Fruit fly (Drosophila melanogaster): ENCODE measurements around the gene CG46281.

Gene CG46281

DNA sequence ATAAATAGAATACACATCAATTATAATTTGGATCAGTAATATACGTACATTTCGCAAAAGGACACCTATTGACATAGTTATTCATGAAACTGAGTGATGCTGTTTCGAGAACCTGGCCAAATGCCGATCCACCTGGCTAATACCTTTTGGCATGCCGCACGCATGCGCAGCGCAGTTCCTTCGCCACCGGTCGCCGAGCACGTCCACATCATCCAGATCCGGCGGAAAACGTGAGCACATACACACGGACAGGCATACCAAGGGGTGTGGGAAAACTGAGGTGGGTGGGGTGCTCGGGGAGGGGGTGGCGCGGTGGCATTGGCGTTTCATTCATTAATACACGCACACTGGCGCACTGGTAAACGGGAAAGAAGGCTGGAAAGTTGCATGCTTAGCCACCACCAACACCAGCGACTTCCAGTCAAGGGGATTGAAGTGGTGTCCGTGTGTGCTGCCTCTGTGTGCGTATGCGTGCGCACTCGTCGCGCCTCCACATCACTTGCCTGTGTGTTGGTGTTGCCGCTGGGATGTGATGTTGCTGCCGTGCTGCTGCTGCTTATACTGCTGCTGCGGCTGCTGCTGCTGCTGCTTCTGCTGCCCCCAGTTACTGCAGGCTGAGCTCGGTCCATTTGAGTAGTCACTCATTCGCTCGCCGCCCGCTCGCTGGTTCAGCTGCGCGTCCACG, 27.2 kb upstream of the CG46281 start, which contains the start of gene sim:
Gene sim, plus strand, starts transcription at position 635 of the 685 bp plus-strand sequence.
- no peak for TF ChIP-seq h (optimal IDR thresholded peaks at IDR 0.05)
- TF ChIP-seq ttk (optimal IDR thresholded peaks at IDR 0.05) = no peak
- TF ChIP-seq insv (optimal IDR thresholded peaks at IDR 0.05) = no peak
- TF ChIP-seq psq (optimal IDR thresholded peaks at IDR 0.05) = no peak
- no peak for TF ChIP-seq Myc (optimal IDR thresholded peaks at IDR 0.05)
- no peak for TF ChIP-seq Sin3A (optimal IDR thresholded peaks at IDR 0.05)

DNA sequence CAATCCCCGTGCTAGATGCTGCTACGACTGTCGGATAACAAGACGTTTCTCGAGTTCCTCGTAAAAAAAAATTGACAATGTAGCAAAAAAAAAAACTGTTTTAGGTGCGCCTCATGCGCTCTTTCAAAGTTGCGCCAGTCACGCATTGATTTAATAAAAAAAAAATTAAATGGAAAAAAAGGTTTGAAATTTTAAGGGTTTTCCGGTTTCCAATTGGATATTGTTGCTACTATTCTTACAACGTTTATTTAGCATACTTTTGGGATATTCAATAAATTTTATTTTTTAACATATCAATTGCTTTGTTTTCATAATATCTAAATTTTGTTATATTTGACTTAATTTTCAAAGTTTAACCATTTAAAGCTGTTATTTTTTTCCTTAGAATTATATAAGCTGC, 26.4 kb upstream of the CG46281 start:
- TF ChIP-seq Myc (optimal IDR thresholded peaks at IDR 0.05) (no peak), insv (optimal IDR thresholded peaks at IDR 0.05) (no peak), Sin3A (optimal IDR thresholded peaks at IDR 0.05) (no peak), psq (optimal IDR thresholded peaks at IDR 0.05) (no peak), h (optimal IDR thresholded peaks at IDR 0.05) (no peak), ttk (optimal IDR thresholded peaks at IDR 0.05) (no peak)

DNA sequence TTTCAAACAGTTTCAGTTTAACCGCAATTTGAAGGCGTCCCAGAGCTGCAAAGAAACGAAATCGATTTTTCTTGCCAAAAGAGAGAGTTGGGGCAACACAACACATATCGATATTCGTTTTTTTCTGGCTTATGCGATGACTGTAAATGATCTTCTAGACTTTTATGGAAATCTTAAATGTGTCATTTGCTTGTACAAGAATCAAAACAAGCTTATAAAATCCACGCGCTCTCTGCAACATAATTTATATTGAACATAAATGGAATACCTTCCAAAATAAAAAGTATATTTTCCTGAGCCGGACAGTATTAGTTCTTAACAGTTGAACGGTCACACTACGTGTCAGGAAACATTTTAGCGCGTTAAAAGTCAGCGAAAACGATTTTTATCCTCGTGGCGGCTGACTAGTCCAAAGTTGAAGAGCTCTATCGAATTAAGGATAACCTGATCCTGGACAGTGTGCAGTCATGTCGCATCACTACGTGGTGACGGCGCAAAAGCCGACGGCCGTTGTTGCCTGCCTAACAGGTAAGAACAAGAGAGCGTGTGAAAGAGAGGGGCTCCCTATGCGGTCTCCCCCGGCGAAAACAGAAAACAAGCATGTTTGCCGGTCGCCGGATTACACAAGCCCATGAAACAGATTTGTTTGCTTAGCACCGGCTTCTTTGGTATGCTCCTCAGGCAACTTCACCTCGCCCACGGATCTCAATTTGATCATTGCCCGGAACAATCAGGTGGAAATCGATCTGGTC, 22.0 kb upstream of the CG46281 start, which contains the start of gene pic:
Gene pic, plus strand, starts transcription at position 304 of the 752 bp plus-strand sequence.
- TF ChIP-seq Sin3A (optimal IDR thresholded peaks at IDR 0.05) (no peak), Myc (optimal IDR thresholded peaks at IDR 0.05) (no peak), ttk (optimal IDR thresholded peaks at IDR 0.05) (no peak), insv (optimal IDR thresholded peaks at IDR 0.05) (no peak), psq (optimal IDR thresholded peaks at IDR 0.05) (no peak), h (optimal IDR thresholded peaks at IDR 0.05) (no peak)

DNA sequence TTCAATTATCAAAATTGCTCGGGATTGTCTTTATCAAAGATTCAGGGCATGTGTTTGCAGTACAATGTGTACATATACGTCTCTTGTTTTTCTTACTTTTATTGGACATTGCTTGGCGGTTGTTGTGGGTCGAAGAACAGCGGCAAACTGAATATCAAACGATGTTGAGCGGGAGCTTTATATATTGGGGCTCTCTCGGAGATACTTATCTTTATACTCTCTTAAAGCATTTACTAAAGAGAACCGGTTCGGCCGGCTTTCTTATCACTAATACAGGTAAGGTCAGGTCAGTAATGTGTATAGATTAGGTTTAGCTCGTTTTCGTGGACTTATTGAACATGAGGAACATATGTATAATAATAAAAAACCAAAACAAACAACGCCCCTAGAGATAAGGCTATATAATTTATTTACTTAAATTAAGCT, 21.2 kb upstream of the CG46281 start, which contains the start of gene CG7966:
Gene CG7966, minus strand, starts transcription at position 156 of the 426 bp plus-strand sequence.
- no peak for TF ChIP-seq Sin3A (optimal IDR thresholded peaks at IDR 0.05)
- TF ChIP-seq ttk (optimal IDR thresholded peaks at IDR 0.05) = no peak
- no peak for TF ChIP-seq psq (optimal IDR thresholded peaks at IDR 0.05)
- TF ChIP-seq h (optimal IDR thresholded peaks at IDR 0.05) = no peak
- TF ChIP-seq Myc (optimal IDR thresholded peaks at IDR 0.05) = no peak
- TF ChIP-seq insv (optimal IDR thresholded peaks at IDR 0.05) = no peak

DNA sequence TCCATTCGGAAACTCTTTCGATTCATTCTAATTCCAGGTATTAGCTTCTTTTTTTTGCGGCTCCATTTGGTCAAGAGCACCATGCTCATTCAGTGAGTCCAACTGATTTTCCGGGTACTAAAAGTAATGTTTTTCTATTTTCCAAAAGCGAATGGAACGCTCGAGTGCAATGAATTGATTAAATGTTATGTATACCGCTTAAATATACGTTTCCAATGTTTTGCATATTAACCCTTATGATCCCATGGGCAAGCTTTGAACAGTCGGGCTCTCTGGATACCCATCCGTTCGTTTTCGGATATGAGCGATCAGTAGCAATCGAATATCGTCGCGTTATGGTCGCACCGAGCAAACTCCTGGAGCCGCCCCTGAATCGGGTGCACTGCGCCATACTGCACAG, 17.3 kb upstream of the CG46281 start, which contains the start of gene CG31157:
Gene CG31157, plus strand, starts transcription at position 301 of the 400 bp plus-strand sequence.
- TF ChIP-seq insv (optimal IDR thresholded peaks at IDR 0.05) (no peak), Myc (optimal IDR thresholded peaks at IDR 0.05) (no peak), h (optimal IDR thresholded peaks at IDR 0.05) (no peak), psq (optimal IDR thresholded peaks at IDR 0.05) (no peak)

DNA sequence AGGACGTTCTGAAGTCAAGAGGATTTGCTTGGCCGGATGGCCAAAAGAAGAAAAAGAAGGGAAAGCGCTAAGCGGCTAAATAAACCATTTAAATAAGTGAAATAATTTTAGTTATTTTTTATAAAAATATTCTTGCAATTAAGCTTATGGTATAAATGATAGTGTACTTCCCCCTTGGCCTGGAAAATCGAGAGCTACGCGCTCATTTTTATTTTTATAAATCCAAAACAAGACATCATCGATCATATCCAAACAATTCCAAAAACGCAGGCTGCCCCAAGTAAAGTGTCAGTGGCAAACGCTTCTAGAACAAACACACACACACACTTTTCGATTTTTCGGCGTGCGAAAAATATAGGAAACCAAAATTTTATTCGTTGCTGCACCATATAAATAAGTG, 14.4 kb upstream of the CG46281 start, which contains the start of gene Hsc70-2:
Gene Hsc70-2, plus strand, starts transcription at position 301 of the 400 bp plus-strand sequence.
- no peak for TF ChIP-seq insv (optimal IDR thresholded peaks at IDR 0.05)
- TF ChIP-seq psq (optimal IDR thresholded peaks at IDR 0.05) = no peak
- no peak for TF ChIP-seq Sin3A (optimal IDR thresholded peaks at IDR 0.05)
- no peak for TF ChIP-seq ttk (optimal IDR thresholded peaks at IDR 0.05)

DNA sequence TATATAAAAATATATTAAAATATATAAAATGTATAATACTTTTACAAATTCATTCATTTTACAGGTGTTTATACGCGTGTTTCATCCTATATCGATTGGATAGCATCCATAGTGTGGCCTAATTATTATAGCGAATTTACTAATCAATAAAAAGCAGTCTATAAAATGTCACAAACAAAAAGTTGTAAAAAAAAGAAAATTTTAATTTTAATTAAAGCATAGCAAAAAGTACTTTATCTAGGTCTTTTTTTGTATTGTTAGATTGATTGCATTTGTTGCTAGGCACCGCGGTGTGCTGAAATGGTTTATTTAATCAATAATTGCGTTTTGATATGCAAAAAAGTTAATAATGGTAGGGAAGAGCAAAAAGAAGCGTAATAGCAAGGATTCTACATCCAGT, 13.8 kb upstream of the CG46281 start, which contains the start of gene CG45122:
Gene CG45122, plus strand, starts transcription at position 301 of the 400 bp plus-strand sequence.
- TF ChIP-seq Myc (optimal IDR thresholded peaks at IDR 0.05) (no peak), ttk (optimal IDR thresholded peaks at IDR 0.05) (no peak), insv (optimal IDR thresholded peaks at IDR 0.05) (no peak), h (optimal IDR thresholded peaks at IDR 0.05) (no peak), Sin3A (optimal IDR thresholded peaks at IDR 0.05) (no peak), psq (optimal IDR thresholded peaks at IDR 0.05) (no peak)

DNA sequence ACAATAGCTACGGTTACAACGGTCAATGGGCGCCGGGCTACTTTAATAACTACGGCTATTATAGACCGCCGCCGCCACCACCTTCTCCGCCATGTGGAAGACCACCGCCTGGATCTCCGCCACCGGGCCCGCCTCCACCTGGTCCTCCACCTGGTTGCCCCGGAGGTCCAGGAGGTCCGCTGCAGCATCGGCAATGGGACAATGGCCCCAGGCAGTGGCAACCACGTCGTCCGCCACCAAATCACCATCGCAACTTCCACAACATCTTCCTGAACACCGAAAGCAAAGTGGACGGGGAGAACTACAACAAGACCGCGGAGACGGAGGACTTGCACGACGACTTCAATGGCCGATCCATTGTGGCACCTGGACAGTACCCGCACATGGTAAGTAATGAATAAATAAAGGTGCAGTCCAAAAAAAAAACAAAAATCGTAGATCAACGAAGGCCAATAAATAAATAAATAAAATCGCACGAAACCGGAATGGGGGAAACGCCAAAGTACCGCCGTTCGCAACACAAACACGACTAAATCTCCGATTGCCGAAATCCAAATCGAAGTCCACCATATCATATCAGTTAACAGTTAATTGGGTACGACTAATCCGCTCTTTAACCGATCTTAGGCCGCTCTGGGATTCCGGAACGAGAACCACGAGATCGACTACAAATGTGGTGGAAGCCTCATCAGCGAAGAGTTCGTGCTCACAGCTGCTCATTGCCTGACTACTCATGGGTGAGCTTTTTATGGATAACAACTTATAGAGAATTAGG, 12.3 kb upstream of the CG46281 start, which contains the start of gene snk:
Gene snk, minus strand, starts transcription at position 513 of the 775 bp plus-strand sequence.
- TF ChIP-seq Myc (optimal IDR thresholded peaks at IDR 0.05) (no peak), Sin3A (optimal IDR thresholded peaks at IDR 0.05) (no peak), ttk (optimal IDR thresholded peaks at IDR 0.05) (no peak), h (optimal IDR thresholded peaks at IDR 0.05) (no peak), insv (optimal IDR thresholded peaks at IDR 0.05) (no peak), psq (optimal IDR thresholded peaks at IDR 0.05) (no peak)

DNA sequence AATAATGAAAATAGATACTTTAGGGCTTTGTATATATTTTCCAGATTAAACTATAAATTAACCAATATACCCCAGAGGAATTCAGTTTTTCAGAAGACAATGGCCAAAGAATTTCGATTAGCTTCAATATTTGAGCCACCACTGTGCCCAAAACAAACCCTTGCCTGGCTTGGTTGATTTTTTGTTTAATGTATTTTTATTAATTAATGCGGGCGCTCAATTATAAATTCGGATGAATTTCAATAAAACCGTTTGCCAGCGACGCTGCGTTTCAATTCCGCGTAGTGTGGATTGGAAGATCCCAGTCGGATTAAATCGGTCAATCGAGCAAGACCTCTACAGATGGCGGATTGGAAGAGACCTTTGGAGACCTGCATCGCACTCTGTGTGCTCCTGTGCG, 11.6 kb upstream of the CG46281 start, which contains the start of gene CG11670:
Gene CG11670, plus strand, starts transcription at position 301 of the 400 bp plus-strand sequence.
- TF ChIP-seq ttk (optimal IDR thresholded peaks at IDR 0.05) = no peak
- TF ChIP-seq insv (optimal IDR thresholded peaks at IDR 0.05) = no peak
- no peak for TF ChIP-seq h (optimal IDR thresholded peaks at IDR 0.05)
- no peak for TF ChIP-seq Sin3A (optimal IDR thresholded peaks at IDR 0.05)
- no peak for TF ChIP-seq psq (optimal IDR thresholded peaks at IDR 0.05)
- no peak for TF ChIP-seq Myc (optimal IDR thresholded peaks at IDR 0.05)

DNA sequence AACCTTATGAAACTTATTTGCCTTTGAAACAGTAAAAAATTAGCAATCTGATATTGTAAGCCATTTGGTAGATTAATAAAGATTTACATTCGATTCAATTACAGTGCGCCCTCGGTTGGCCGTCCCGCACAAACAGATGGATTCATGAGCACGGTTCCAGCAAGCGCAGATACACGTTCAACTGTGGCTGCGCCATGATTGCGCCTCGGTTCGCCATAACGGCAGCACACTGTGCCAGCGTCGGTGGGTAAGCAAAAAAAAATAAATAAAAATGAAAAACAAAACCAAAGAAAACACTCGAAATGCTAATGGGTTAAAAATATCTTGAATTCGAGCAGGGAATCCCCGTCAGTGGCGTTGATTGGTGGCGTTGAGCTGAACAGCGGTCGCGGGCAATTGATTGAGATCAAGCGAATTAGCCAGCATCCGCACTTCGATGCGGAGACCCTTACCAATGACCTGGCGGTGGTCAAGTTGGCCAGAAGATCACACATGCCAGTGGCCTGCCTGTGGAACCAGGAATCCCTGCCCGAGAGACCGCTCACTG, 9.0 kb upstream of the CG46281 start:
- no peak for TF ChIP-seq h (optimal IDR thresholded peaks at IDR 0.05)
- no peak for TF ChIP-seq ttk (optimal IDR thresholded peaks at IDR 0.05)
- TF ChIP-seq psq (optimal IDR thresholded peaks at IDR 0.05) = no peak

DNA sequence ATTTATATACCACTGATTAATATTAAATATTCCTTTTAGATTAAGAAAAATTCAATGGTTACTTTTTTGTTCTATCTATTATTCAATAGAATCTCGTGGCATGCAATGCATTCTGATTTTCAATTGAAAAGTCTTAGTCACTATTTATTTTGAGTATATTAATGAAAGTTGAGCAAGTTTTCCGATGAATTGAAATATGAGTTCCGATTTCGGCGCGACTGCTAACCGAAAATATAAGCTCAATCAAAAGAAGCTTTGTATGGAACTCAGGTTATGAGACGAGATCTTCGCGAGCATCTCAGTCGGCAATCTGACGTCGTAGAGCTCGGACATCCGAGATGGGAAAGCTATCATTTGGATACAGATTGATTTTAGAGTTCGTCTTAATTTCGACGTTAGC, 8.0 kb upstream of the CG46281 start, which contains the start of gene CG11668:
Gene CG11668, plus strand, starts transcription at position 301 of the 400 bp plus-strand sequence.
- TF ChIP-seq h (optimal IDR thresholded peaks at IDR 0.05) (no peak), Myc (optimal IDR thresholded peaks at IDR 0.05) (no peak), insv (optimal IDR thresholded peaks at IDR 0.05) (no peak), psq (optimal IDR thresholded peaks at IDR 0.05) (no peak), Sin3A (optimal IDR thresholded peaks at IDR 0.05) (no peak), ttk (optimal IDR thresholded peaks at IDR 0.05) (no peak)
